Comparison of ENCODE assay signal across 1 fruit fly cellular context in genomic region chr3R:20719286-20719685, dm6.
TF ChIP-seq lines count a peak whose summit lies in the region.

No protein-coding gene starts in this region.

TF ChIP-seq in whole organism, embryonic, 481 proteins besides CTCF, POLR2A, EP300 and RAD21 (continued from another document):
- TF ChIP-seq CG17361 (GFP tag; IDR thresholded peaks at IDR 0.05; lab: Robert Waterston, UW) (no peak), Hmx (GFP tag; optimal IDR thresholded peaks at IDR 0.05; lab: Kevin White, UChicago) (no peak), tio (GFP tag; optimal IDR thresholded peaks at IDR 0.05; lab: Kevin White, UChicago) (no peak), CG7839 (tag; optimal IDR thresholded peaks at IDR 0.05; lab: Kevin White, UChicago) (no peak), Drgx (GFP tag; IDR thresholded peaks at IDR 0.05; lab: Robert Waterston, UW) (no peak), nmo (GFP tag; optimal IDR thresholded peaks at IDR 0.05; lab: Kevin White, UChicago) (no peak), CG6254 (GFP tag; optimal IDR thresholded peaks at IDR 0.05; lab: Kevin White, UChicago) (no peak), lab (GFP tag; optimal IDR thresholded peaks at IDR 0.05; lab: Kevin White, UChicago) (peak; percentile 51), Sox102F (GFP tag; optimal IDR thresholded peaks at IDR 0.05; lab: Kevin White, UChicago) (peak; percentile 10), Blimp-1 (GFP tag; optimal IDR thresholded peaks at IDR 0.05; lab: Kevin White, UChicago) (no peak), CG14710 (tag; optimal IDR thresholded peaks at IDR 0.05; lab: Kevin White, UChicago) (no peak), Atf3 (GFP tag; optimal IDR thresholded peaks at IDR 0.05; lab: Kevin White, UChicago) (no peak), CG15601 (tag; optimal IDR thresholded peaks at IDR 0.05; lab: Kevin White, UChicago) (no peak), gem (tag; optimal IDR thresholded peaks at IDR 0.05; lab: Kevin White, UChicago) (peak; percentile 43), croc (GFP tag; conservative IDR thresholded peaks at IDR 0.05; lab: Robert Waterston, UW) (no peak), caup (GFP tag; optimal IDR thresholded peaks at IDR 0.05; lab: Kevin White, UChicago; ENCODE audit: severe bottlenecking) (peak; percentile 45), ash1 (GFP tag; optimal IDR thresholded peaks at IDR 0.05; lab: Kevin White, UChicago) (no peak), Doc2 (GFP tag; IDR thresholded peaks at IDR 0.05; lab: Robert Waterston, UW) (no peak), CG7963 (GFP tag; IDR thresholded peaks at IDR 0.05; lab: Robert Waterston, UW; ENCODE audit: partially characterized antibody) (no peak), CG8290 (GFP tag; optimal IDR thresholded peaks at IDR 0.05; lab: Kevin White, UChicago) (no peak), CG8290 (tag; optimal IDR thresholded peaks at IDR 0.05; lab: Kevin White, UChicago) (no peak), vnd (GFP tag; IDR thresholded peaks at IDR 0.05; lab: Robert Waterston, UW; ENCODE audit: partially characterized antibody) (no peak), Ptx1 (GFP tag; IDR thresholded peaks at IDR 0.05; lab: Robert Waterston, UW) (0 out of 2 replicates have a peak, but pooled peaks have one; percentile 13), CG1832 (GFP tag; optimal IDR thresholded peaks at IDR 0.05; lab: Kevin White, UChicago) (no peak), ind (GFP tag; optimal IDR thresholded peaks at IDR 0.05; lab: Kevin White, UChicago) (no peak), dysf (GFP tag; IDR thresholded peaks at IDR 0.05; lab: Robert Waterston, UW) (peak; percentile 31; the same call in 1 of the 3 replicates), CG15269 (tag; optimal IDR thresholded peaks at IDR 0.05; lab: Kevin White, UChicago) (peak; percentile 32), CG11398 (GFP tag; optimal IDR thresholded peaks at IDR 0.05; lab: Kevin White, UChicago) (no peak), tap (tag; optimal IDR thresholded peaks at IDR 0.05; lab: Kevin White, UChicago) (no peak), CG7556 (GFP tag; optimal IDR thresholded peaks at IDR 0.05; lab: Kevin White, UChicago) (peak; percentile 44), eyg (GFP tag; optimal IDR thresholded peaks at IDR 0.05; lab: Kevin White, UChicago) (no peak), ham (GFP tag; IDR thresholded peaks at IDR 0.05; lab: Robert Waterston, UW) (no peak), usp (GFP tag; optimal IDR thresholded peaks at IDR 0.05; lab: Kevin White, UChicago) (no peak), tgo (GFP tag; IDR thresholded peaks at IDR 0.05; lab: Robert Waterston, UW) (no peak), Bdp1 (GFP tag; optimal IDR thresholded peaks at IDR 0.05; lab: Kevin White, UChicago) (no peak), CG7271 (tag; optimal IDR thresholded peaks at IDR 0.05; lab: Kevin White, UChicago) (no peak), D19B (GFP tag; optimal IDR thresholded peaks at IDR 0.05; lab: Kevin White, UChicago) (no peak), cg (GFP tag; optimal IDR thresholded peaks at IDR 0.05; lab: Kevin White, UChicago) (no peak), CG10431 (GFP tag; optimal IDR thresholded peaks at IDR 0.05; lab: Kevin White, UChicago) (no peak), CG9876 (GFP tag; optimal IDR thresholded peaks at IDR 0.05; lab: Kevin White, UChicago) (no peak), ci (GFP tag; IDR thresholded peaks at IDR 0.05; lab: Robert Waterston, UW) (no peak), CG10979 (tag; optimal IDR thresholded peaks at IDR 0.05; lab: Kevin White, UChicago) (no peak), lola (GFP tag; optimal IDR thresholded peaks at IDR 0.05; lab: Kevin White, UChicago) (no peak), Neu2 (GFP tag; optimal IDR thresholded peaks at IDR 0.05; lab: Kevin White, UChicago; ENCODE audit: borderline replicate concordance) (no peak), ssp (GFP tag; IDR thresholded peaks at IDR 0.05; lab: Robert Waterston, UW) (no peak), Mrtf (GFP tag; IDR thresholded peaks at IDR 0.05; lab: Robert Waterston, UW) (no peak), CG5953 (GFP tag; IDR thresholded peaks at IDR 0.05; lab: Robert Waterston, UW) (no peak), yki (optimal IDR thresholded peaks at IDR 0.05; lab: Kevin White, UChicago) (no peak), tna (GFP tag; IDR thresholded peaks at IDR 0.05; lab: Robert Waterston, UW; ENCODE audit: partially characterized antibody) (no peak), Hr51 (GFP tag; optimal IDR thresholded peaks at IDR 0.05; lab: Kevin White, UChicago) (peak in 1 of 2 experiments; percentile 30), ac (GFP tag; optimal IDR thresholded peaks at IDR 0.05; lab: Kevin White, UChicago) (no peak), vvl (GFP tag; IDR thresholded peaks at IDR 0.05; lab: Robert Waterston, UW) (0 out of 2 replicates have a peak, but pooled peaks have one; percentile 13), CG14014 (GFP tag; IDR thresholded peaks at IDR 0.05; lab: Robert Waterston, UW) (no peak), CG11723 (GFP tag; optimal IDR thresholded peaks at IDR 0.05; lab: Kevin White, UChicago) (no peak), HLHmδ (GFP tag; optimal IDR thresholded peaks at IDR 0.05; lab: Kevin White, UChicago) (no peak), Fer1 (GFP tag; optimal IDR thresholded peaks at IDR 0.05; lab: Kevin White, UChicago) (peak; percentile 52), bsh (GFP tag; optimal IDR thresholded peaks at IDR 0.05; lab: Kevin White, UChicago) (no peak), CG8388 (GFP tag; optimal IDR thresholded peaks at IDR 0.05; lab: Kevin White, UChicago) (no peak), jing (GFP tag; optimal IDR thresholded peaks at IDR 0.05; lab: Kevin White, UChicago) (no peak), gfzf (GFP tag; optimal IDR thresholded peaks at IDR 0.05; lab: Kevin White, UChicago) (no peak), CG2889 (GFP tag; IDR thresholded peaks at IDR 0.05; lab: Robert Waterston, UW) (no peak), CG6813 (GFP tag; optimal IDR thresholded peaks at IDR 0.05; lab: Kevin White, UChicago) (no peak), CG17186 (GFP tag; optimal IDR thresholded peaks at IDR 0.05; lab: Kevin White, UChicago) (no peak), seq (GFP tag; IDR thresholded peaks at IDR 0.05; lab: Robert Waterston, UW) (no peak), CG2678 (tag; optimal IDR thresholded peaks at IDR 0.05; lab: Kevin White, UChicago) (peak; percentile 51), exex (tag; optimal IDR thresholded peaks at IDR 0.05; lab: Kevin White, UChicago) (no peak), CG5245 (GFP tag; optimal IDR thresholded peaks at IDR 0.05; lab: Kevin White, UChicago) (no peak), unpg (GFP tag; optimal IDR thresholded peaks at IDR 0.05; lab: Kevin White, UChicago) (no peak), H2.0 (GFP tag; IDR thresholded peaks at IDR 0.05; lab: Robert Waterston, UW) (no peak), dmrt99B (tag; optimal IDR thresholded peaks at IDR 0.05; lab: Kevin White, UChicago) (peak; percentile 34), CG3995 (GFP tag; optimal IDR thresholded peaks at IDR 0.05; lab: Kevin White, UChicago) (no peak), CG31441 (GFP tag; IDR thresholded peaks at IDR 0.05; lab: Robert Waterston, UW) (no peak), CG16779 (GFP tag; IDR thresholded peaks at IDR 0.05; lab: Robert Waterston, UW) (no peak), CG11085 (GFP tag; IDR thresholded peaks at IDR 0.05; lab: Robert Waterston, UW) (no peak), maf-S (GFP tag; optimal IDR thresholded peaks at IDR 0.05; lab: Kevin White, UChicago) (no peak), CG3407 (GFP tag; optimal IDR thresholded peaks at IDR 0.05; lab: Kevin White, UChicago) (no peak), CG7987 (GFP tag; optimal IDR thresholded peaks at IDR 0.05; lab: Kevin White, UChicago) (no peak), CG12155 (GFP tag; optimal IDR thresholded peaks at IDR 0.05; lab: Kevin White, UChicago) (no peak), Bteb2 (GFP tag; optimal IDR thresholded peaks at IDR 0.05; lab: Kevin White, UChicago) (no peak), Xrp1 (GFP tag; IDR thresholded peaks at IDR 0.05; lab: Robert Waterston, UW) (no peak), CG8765 (GFP tag; IDR thresholded peaks at IDR 0.05; lab: Robert Waterston, UW) (no peak), CG16815 (GFP tag; optimal IDR thresholded peaks at IDR 0.05; lab: Kevin White, UChicago) (no peak), ro (GFP tag; IDR thresholded peaks at IDR 0.05; lab: Robert Waterston, UW) (no peak), CG1603 (tag; optimal IDR thresholded peaks at IDR 0.05; lab: Kevin White, UChicago) (no peak), Nf-YA (GFP tag; IDR thresholded peaks at IDR 0.05; lab: Robert Waterston, UW) (no peak), CG8478 (optimal IDR thresholded peaks at IDR 0.05; lab: Kevin White, UChicago) (no peak), CG30020 (tag; optimal IDR thresholded peaks at IDR 0.05; lab: Kevin White, UChicago) (no peak), pan (optimal IDR thresholded peaks at IDR 0.05; lab: Kevin White, UChicago) (no peak), pan (GFP tag; optimal IDR thresholded peaks at IDR 0.05 in 1 of 2, IDR thresholded peaks at IDR 0.05 in 1 of 2) (peak in 1 of 2 experiments; percentile 5), MTF-1 (GFP tag; optimal IDR thresholded peaks at IDR 0.05; lab: Kevin White, UChicago; ENCODE audit: borderline replicate concordance) (no peak), CG4404 (GFP tag; IDR thresholded peaks at IDR 0.05; lab: Robert Waterston, UW) (no peak), YL-1 (GFP tag; optimal IDR thresholded peaks at IDR 0.05; lab: Kevin White, UChicago) (no peak), trh (GFP tag; optimal IDR thresholded peaks at IDR 0.05; lab: Kevin White, UChicago) (no peak), Hr39 (optimal IDR thresholded peaks at IDR 0.05; lab: Kevin White, UChicago) (no peak), Adf1 (GFP tag; IDR thresholded peaks at IDR 0.05; lab: Robert Waterston, UW) (no peak), chn (GFP tag; optimal IDR thresholded peaks at IDR 0.05; lab: Kevin White, UChicago) (no peak), aop (GFP tag; IDR thresholded peaks at IDR 0.05; lab: Robert Waterston, UW) (no peak), sisA (GFP tag; IDR thresholded peaks at IDR 0.05; lab: Robert Waterston, UW) (no peak), cwo (GFP tag; optimal IDR thresholded peaks at IDR 0.05; lab: Kevin White, UChicago) (peak; percentile 1), amos (GFP tag; IDR thresholded peaks at IDR 0.05; lab: Robert Waterston, UW; ENCODE audit: partially characterized antibody) (no peak), MESR4 (GFP tag; optimal IDR thresholded peaks at IDR 0.05; lab: Kevin White, UChicago) (no peak), Hmr (GFP tag; optimal IDR thresholded peaks at IDR 0.05; lab: Kevin White, UChicago) (peak; percentile 57), CG12769 (tag; optimal IDR thresholded peaks at IDR 0.05; lab: Kevin White, UChicago) (no peak), prd (optimal IDR thresholded peaks at IDR 0.05; lab: Kevin White, UChicago) (no peak), prd (GFP tag; IDR thresholded peaks at IDR 0.05; lab: Robert Waterston, UW) (no peak), CG1529 (GFP tag; optimal IDR thresholded peaks at IDR 0.05; lab: Kevin White, UChicago) (no peak), CG11504 (tag; optimal IDR thresholded peaks at IDR 0.05; lab: Kevin White, UChicago) (peak; percentile 42), CG9215 (GFP tag; IDR thresholded peaks at IDR 0.05; lab: Robert Waterston, UW) (no peak), oc (tag; optimal IDR thresholded peaks at IDR 0.05; lab: Kevin White, UChicago) (no peak), Awh (GFP tag; IDR thresholded peaks at IDR 0.05; lab: Robert Waterston, UW) (no peak), lmd (GFP tag; IDR thresholded peaks at IDR 0.05; lab: Robert Waterston, UW) (no peak), row (GFP tag; IDR thresholded peaks at IDR 0.05; lab: Robert Waterston, UW) (peak; percentile 45; the same call in 1 of the 3 replicates), CG8944 (GFP tag; optimal IDR thresholded peaks at IDR 0.05; lab: Kevin White, UChicago) (no peak), slbo (GFP tag; IDR thresholded peaks at IDR 0.05; lab: Robert Waterston, UW) (0 out of 2 replicates have a peak, but pooled peaks have one; percentile 16), Eip74EF (GFP tag; optimal IDR thresholded peaks at IDR 0.05; lab: Kevin White, UChicago) (no peak), salm (tag; optimal IDR thresholded peaks at IDR 0.05; lab: Kevin White, UChicago) (no peak), Sox100B (GFP tag; optimal IDR thresholded peaks at IDR 0.05; lab: Kevin White, UChicago) (no peak), CG3847 (GFP tag; IDR thresholded peaks at IDR 0.05; lab: Robert Waterston, UW) (0 out of 2 replicates have a peak, but pooled peaks have one; percentile 15), dati (GFP tag; IDR thresholded peaks at IDR 0.05; lab: Robert Waterston, UW) (no peak), Camta (GFP tag; optimal IDR thresholded peaks at IDR 0.05; lab: Kevin White, UChicago) (no peak), CG10543 (GFP tag; optimal IDR thresholded peaks at IDR 0.05; lab: Kevin White, UChicago) (no peak), CG16813 (GFP tag; IDR thresholded peaks at IDR 0.05; lab: Robert Waterston, UW; ENCODE audit: partially characterized antibody) (no peak), gce (GFP tag; IDR thresholded peaks at IDR 0.05; lab: Robert Waterston, UW) (no peak), fd64A (GFP tag; optimal IDR thresholded peaks at IDR 0.05; lab: Kevin White, UChicago) (no peak), zen2 (GFP tag; IDR thresholded peaks at IDR 0.05; lab: Robert Waterston, UW; ENCODE audit: partially characterized antibody) (no peak), Dref (GFP tag; IDR thresholded peaks at IDR 0.05; lab: Robert Waterston, UW) (no peak), CG1792 (GFP tag; optimal IDR thresholded peaks at IDR 0.05; lab: Kevin White, UChicago) (no peak), onecut (GFP tag; IDR thresholded peaks at IDR 0.05; lab: Robert Waterston, UW) (no peak), Opbp (GFP tag; IDR thresholded peaks at IDR 0.05; lab: Robert Waterston, UW; ENCODE audit: partially characterized antibody) (no peak), sim (GFP tag; IDR thresholded peaks at IDR 0.05; lab: Robert Waterston, UW) (no peak), CG5180 (GFP tag; optimal IDR thresholded peaks at IDR 0.05; lab: Kevin White, UChicago) (no peak), Deaf1 (tag; optimal IDR thresholded peaks at IDR 0.05; lab: Kevin White, UChicago) (no peak), ken (GFP tag; IDR thresholded peaks at IDR 0.05; lab: Robert Waterston, UW) (no peak)
